Worm (Caenorhabditis elegans) whole organism, L3 larva: ENCODE measurements around the gene npp-26.

Experiments used
- aly-2 ChIP-seq: fragments of 150-350 bp; optimal IDR thresholded peaks from 2 replicates; lab custom pipeline; 2014; ENCODE audit warnings: missing biosample characterization, missing genetic modification characterization
- ama-1 ChIP-seq: fragments of 150-350 bp; optimal IDR thresholded peaks from 2 replicates; lab custom pipeline; 2018
- ceh-82 ChIP-seq: fragments of 150-350 bp; optimal IDR thresholded peaks from 2 replicates; lab custom pipeline; 2014; ENCODE audit warnings: missing biosample characterization, missing genetic modification characterization
- nhr-12 ChIP-seq: fragments of 150-350 bp; optimal IDR thresholded peaks from 2 replicates; lab custom pipeline; 2014; ENCODE audit warnings: missing biosample characterization, missing genetic modification characterization
- nhr-23 ChIP-seq: fragments of 150-350 bp; optimal IDR thresholded peaks from 2 replicates; lab custom pipeline; 2014; ENCODE audit warnings: missing biosample characterization, missing genetic modification reagents, missing genetic modification characterization
- nhr-28 ChIP-seq: fragments of 150-350 bp; optimal IDR thresholded peaks from 2 replicates; lab custom pipeline; 2014; ENCODE audit warnings: missing biosample characterization, missing genetic modification characterization
- nhr-76 ChIP-seq: fragments of 150-350 bp; sonication (generic microtip); optimal IDR thresholded peaks from 5 replicates; lab custom pipeline; 2014; ENCODE audit warnings: missing biosample characterization, missing genetic modification characterization
- pqm-1 ChIP-seq: fragments of 150-350 bp; optimal IDR thresholded peaks from 2 replicates; lab custom pipeline; 2017; ENCODE audit warnings: missing biosample characterization, missing genetic modification characterization, inconsistent platforms
- unc-39 ChIP-seq: sonication (generic microtip); optimal IDR thresholded peaks from 4 replicates; lab custom pipeline; 2017; ENCODE audit warnings: missing biosample characterization, missing genetic modification characterization
- unc-62 ChIP-seq: fragments of 150-350 bp; sonication (generic microtip); optimal IDR thresholded peaks from 4 replicates; lab custom pipeline; 2014; ENCODE audit warnings: missing biosample characterization, missing genetic modification reagents, missing genetic modification characterization
- ztf-11 ChIP-seq: fragments of 150-350 bp; optimal IDR thresholded peaks from 2 replicates; lab custom pipeline; 2014; ENCODE audit warnings: missing biosample characterization, missing genetic modification characterization

- TF ChIP-seq nhr-76 (tag; lab: Kevin White, UChicago), result no peak
- no peak for TF ChIP-seq unc-62
- no peak for TF ChIP-seq ama-1 (lab: Kevin White, UChicago)
- no peak for TF ChIP-seq aly-2 (tag; lab: Kevin White, UChicago)
- no peak for TF ChIP-seq nhr-12 (tag; lab: Kevin White, UChicago)
- no peak for TF ChIP-seq ztf-11 (tag; lab: Kevin White, UChicago)
- TF ChIP-seq unc-39 (tag; lab: Kevin White, UChicago), result no peak
- no peak for TF ChIP-seq nhr-28 (tag; lab: Kevin White, UChicago)
- TF ChIP-seq ceh-82, result no peak
- TF ChIP-seq nhr-23 (tag; lab: Kevin White, UChicago), result no peak
- no peak for TF ChIP-seq pqm-1
Measured at ce11 chrIV:4763844-4764243, 678 bp upstream of the npp-26 start, which contains the start of gene Y17G9B.2.
